Fruit fly (Drosophila melanogaster): ENCODE results near the gene KrT95D.

Gene KrT95D

dm6 chr3R:24010637-24011214, 20.9 kb downstream of the KrT95D start (continued):
- TF ChIP-seq acj6 (GFP tag; optimal IDR thresholded peaks at IDR 0.05) (peak; percentile 48), CG11902 (GFP tag; optimal IDR thresholded peaks at IDR 0.05) (no peak), Eip78C (GFP tag) (peak; percentile 82), CG10669 (GFP tag; optimal IDR thresholded peaks at IDR 0.05) (peak; percentile 5), CG6808 (GFP tag; optimal IDR thresholded peaks at IDR 0.05) (no peak), Met (GFP tag; optimal IDR thresholded peaks at IDR 0.05) (peak; percentile 34), vri (GFP tag; optimal IDR thresholded peaks at IDR 0.05) (no peak), CG34406 (GFP tag; optimal IDR thresholded peaks at IDR 0.05) (peak; percentile 56), OdsH (GFP tag; optimal IDR thresholded peaks at IDR 0.05) (peak; percentile 60), CG32006 (GFP tag; optimal IDR thresholded peaks at IDR 0.05) (peak; percentile 72), pdm3 (GFP tag; optimal IDR thresholded peaks at IDR 0.05) (peak; percentile 30), dac (GFP tag; optimal IDR thresholded peaks at IDR 0.05) (no peak), net (GFP tag; optimal IDR thresholded peaks at IDR 0.05) (peak; percentile 32), esn (GFP tag; optimal IDR thresholded peaks at IDR 0.05) (peak; percentile 33), CG3919 (GFP tag; optimal IDR thresholded peaks at IDR 0.05) (peak; percentile 49), CG1621 (tag; optimal IDR thresholded peaks at IDR 0.05) (no peak), CG15336 (GFP tag; IDR thresholded peaks at IDR 0.05) (peak; percentile 55), CG6854 (GFP tag; optimal IDR thresholded peaks at IDR 0.05) (no peak), CG8119 (GFP tag; IDR thresholded peaks at IDR 0.05) (peak; percentile 75), Eip75B (GFP tag; optimal IDR thresholded peaks at IDR 0.05) (no peak), achi (GFP tag; optimal IDR thresholded peaks at IDR 0.05) (peak; percentile 44), CG6163 (GFP tag; IDR thresholded peaks at IDR 0.05) (peak; percentile 74), fkh (GFP tag; optimal IDR thresholded peaks at IDR 0.05) (no peak), CG3032 (tag; optimal IDR thresholded peaks at IDR 0.05) (no peak), topi (GFP tag; optimal IDR thresholded peaks at IDR 0.05) (peak; percentile 42), CG6276 (GFP tag; optimal IDR thresholded peaks at IDR 0.05) (peak; percentile 62), CG31627 (GFP tag; optimal IDR thresholded peaks at IDR 0.05) (peak; percentile 42), eg (GFP tag; IDR thresholded peaks at IDR 0.05) (peak; percentile 80), lz (GFP tag; optimal IDR thresholded peaks at IDR 0.05) (peak; percentile 48), spab (GFP tag; optimal IDR thresholded peaks at IDR 0.05) (no peak), CG11762 (GFP tag; optimal IDR thresholded peaks at IDR 0.05; ENCODE audit: insufficient read depth) (no peak), Ets96B (tag; optimal IDR thresholded peaks at IDR 0.05) (peak; percentile 26), cyc (GFP tag; optimal IDR thresholded peaks at IDR 0.05) (peak; percentile 46), CG10631 (GFP tag; optimal IDR thresholded peaks at IDR 0.05) (peak; percentile 14), ss (GFP tag; optimal IDR thresholded peaks at IDR 0.05) (no peak), Blimp-1 (GFP tag; optimal IDR thresholded peaks at IDR 0.05) (no peak), CG6792 (GFP tag; optimal IDR thresholded peaks at IDR 0.05) (peak; percentile 18), Sox102F (GFP tag; optimal IDR thresholded peaks at IDR 0.05) (peak; percentile 48), Hr4 (GFP tag; optimal IDR thresholded peaks at IDR 0.05) (peak; percentile 59)

- TF ChIP-seq achi (GFP tag; optimal IDR thresholded peaks at IDR 0.05) (no peak), Smox (GFP tag; optimal IDR thresholded peaks at IDR 0.05) (no peak), esn (GFP tag; optimal IDR thresholded peaks at IDR 0.05) (no peak), cyc (GFP tag; optimal IDR thresholded peaks at IDR 0.05) (no peak), CG6163 (GFP tag; IDR thresholded peaks at IDR 0.05) (no peak), Gug (GFP tag; IDR thresholded peaks at IDR 0.05) (no peak), Met (GFP tag; optimal IDR thresholded peaks at IDR 0.05) (no peak)
Measured at dm6 chr3R:24008887-24009286, 22.7 kb downstream of the KrT95D start.

Measured in whole organism, prepupa.